Worm (Caenorhabditis elegans) whole organism, late embryonic: ENCODE results near the gene kel-1.

Experiments used
- C08G9.2 ChIP-seq: sonication (generic microtip); optimal IDR thresholded peaks from 2 replicates; lab custom pipeline; 2016; ENCODE audit warnings: mild to moderate bottlenecking, missing genetic modification characterization, moderate library complexity, missing compliant biosample characterization
- F13H6.1 ChIP-seq: sonication (generic microtip); optimal IDR thresholded peaks from 2 replicates; lab custom pipeline; 2016; ENCODE audit warnings: missing genetic modification characterization, missing compliant biosample characterization
- Y22D7AL.16 ChIP-seq: sonication (generic microtip); optimal IDR thresholded peaks from 2 replicates; lab custom pipeline; 2016; ENCODE audit warnings: missing genetic modification characterization, missing compliant biosample characterization
- ceh-14 ChIP-seq: sonication (generic microtip); optimal IDR thresholded peaks from 2 replicates; lab custom pipeline; 2016; ENCODE audit warnings: missing genotype, missing genetic modification characterization, missing compliant biosample characterization
- ceh-22 ChIP-seq: sonication (generic microtip); optimal IDR thresholded peaks from 2 replicates; lab custom pipeline; 2017; ENCODE audit warnings: missing biosample characterization, missing genetic modification characterization
- ceh-30 ChIP-seq: fragments of 150-350 bp; optimal IDR thresholded peaks from 2 replicates; lab custom pipeline; 2014; ENCODE audit warnings: missing biosample characterization, missing genetic modification characterization
- ceh-45 ChIP-seq: fragments of 200-800 bp; sonication (Bioruptor generic); IDR thresholded peaks from 2 replicates; pipeline ENCODE4 v1.3.6; 2022; ENCODE audit warnings: missing genetic modification reagents, missing genetic modification characterization, missing compliant biosample characterization
- ceh-48 ChIP-seq: sonication (generic microtip); optimal IDR thresholded peaks from 2 replicates; lab custom pipeline; 2016; ENCODE audit warnings: missing genetic modification characterization, inconsistent platforms, missing compliant biosample characterization
- ceh-9 ChIP-seq: sonication (generic microtip); optimal IDR thresholded peaks from 2 replicates; lab custom pipeline; 2016; ENCODE audit warnings: mild to moderate bottlenecking, missing genetic modification characterization, inconsistent platforms, missing compliant biosample characterization
- che-1 ChIP-seq: sonication (generic microtip); optimal IDR thresholded peaks from 2 replicates; lab custom pipeline; 2016; ENCODE audit warnings: mild to moderate bottlenecking, missing genetic modification characterization, missing compliant biosample characterization
- dmd-4 ChIP-seq: sonication (generic microtip); optimal IDR thresholded peaks from 2 replicates; lab custom pipeline; 2016; ENCODE audit warnings: borderline replicate concordance, missing genetic modification characterization, missing compliant biosample characterization
- elt-2 ChIP-seq: sonication (generic microtip); optimal IDR thresholded peaks from 2 replicates; lab custom pipeline; 2016; ENCODE audit warnings: missing genetic modification reagents, missing genetic modification characterization, missing compliant biosample characterization
- ets-4 ChIP-seq: sonication (generic microtip); optimal IDR thresholded peaks from 2 replicates; lab custom pipeline; 2016; ENCODE audit warnings: missing genetic modification characterization, missing compliant biosample characterization
- eyg-1 ChIP-seq: sonication (generic microtip); optimal IDR thresholded peaks from 2 replicates; lab custom pipeline; 2016; ENCODE audit warnings: missing genotype, missing genetic modification characterization, missing compliant biosample characterization
- fax-1 ChIP-seq: sonication (generic microtip); optimal IDR thresholded peaks from 2 replicates; lab custom pipeline; 2016; ENCODE audit warnings: missing genotype, missing genetic modification characterization, missing compliant biosample characterization
- fkh-10 ChIP-seq: fragments of 150-350 bp; optimal IDR thresholded peaks from 2 replicates; lab custom pipeline; 2014; ENCODE audit warnings: missing biosample characterization, missing genetic modification reagents, missing genetic modification characterization
- fkh-6 ChIP-seq: sonication (generic microtip); optimal IDR thresholded peaks from 2 replicates; lab custom pipeline; 2016; ENCODE audit warnings: missing genetic modification characterization, missing compliant biosample characterization
- hlh-6 ChIP-seq: sonication (generic microtip); optimal IDR thresholded peaks from 2 replicates; lab custom pipeline; 2016; ENCODE audit warnings: missing genotype, missing genetic modification characterization, missing compliant biosample characterization
- hlh-8 ChIP-seq: sonication (generic microtip); optimal IDR thresholded peaks from 2 replicates; lab custom pipeline; 2016; ENCODE audit warnings: missing genotype, missing genetic modification characterization, missing compliant biosample characterization
- lim-6 ChIP-seq: sonication (generic microtip); optimal IDR thresholded peaks from 2 replicates; lab custom pipeline; 2016; ENCODE audit warnings: missing genetic modification characterization, missing compliant biosample characterization
- mec-3 ChIP-seq: sonication (generic microtip); optimal IDR thresholded peaks from 2 replicates; lab custom pipeline; 2016; ENCODE audit warnings: borderline replicate concordance, missing genetic modification characterization, missing compliant biosample characterization
- nfya-1 ChIP-seq: sonication (generic microtip); optimal IDR thresholded peaks from 2 replicates; lab custom pipeline; 2017; ENCODE audit warnings: missing genetic modification characterization, mild to moderate bottlenecking, missing compliant biosample characterization, antibody characterized with exemption, moderate library complexity
- nhr-232 ChIP-seq: sonication (generic microtip); optimal IDR thresholded peaks from 2 replicates; lab custom pipeline; 2016; ENCODE audit warnings: missing genetic modification characterization, missing compliant biosample characterization
- npax-4 ChIP-seq: sonication (generic microtip); optimal IDR thresholded peaks from 2 replicates; lab custom pipeline; 2016; ENCODE audit warnings: missing genetic modification characterization, missing compliant biosample characterization
- odd-2 ChIP-seq: sonication (generic microtip); optimal IDR thresholded peaks from 2 replicates; lab custom pipeline; 2017; ENCODE audit warnings: antibody characterized with exemption, mild to moderate bottlenecking, missing genetic modification characterization, missing compliant biosample characterization
- pat-9 ChIP-seq: fragments of 200-800 bp; sonication (Bioruptor generic); optimal IDR thresholded peaks from 2 replicates; lab custom pipeline; 2018; ENCODE audit warnings: mild to moderate bottlenecking, missing genetic modification characterization, moderate library complexity, missing compliant biosample characterization
- pax-1 ChIP-seq: fragments of 150-350 bp; optimal IDR thresholded peaks from 2 replicates; lab custom pipeline; 2014; ENCODE audit warnings: missing biosample characterization, missing genetic modification characterization
- pha-2 ChIP-seq: sonication (generic microtip); optimal IDR thresholded peaks from 2 replicates; lab custom pipeline; 2017; ENCODE audit warnings: mild to moderate bottlenecking, missing genetic modification characterization, missing compliant biosample characterization
- pha-4 ChIP-seq: fragments of 150-350 bp; optimal IDR thresholded peaks from 2 replicates; lab custom pipeline; 2018; ENCODE audit warnings: missing biosample characterization, missing genetic modification reagents, missing genetic modification characterization
- pqm-1 ChIP-seq: sonication (generic microtip); optimal IDR thresholded peaks from 2 replicates; lab custom pipeline; 2016; ENCODE audit warnings: missing genetic modification characterization, missing compliant biosample characterization
- pros-1 ChIP-seq: fragments of 150-350 bp; optimal IDR thresholded peaks from 2 replicates; lab custom pipeline; 2014; ENCODE audit warnings: missing biosample characterization, missing genetic modification reagents, missing genetic modification characterization
- sox-4 ChIP-seq: sonication (generic microtip); optimal IDR thresholded peaks from 2 replicates; lab custom pipeline; 2017; ENCODE audit warnings: mild to moderate bottlenecking, missing genetic modification characterization, inconsistent platforms, missing compliant biosample characterization
- tbx-2 ChIP-seq: sonication (generic microtip); optimal IDR thresholded peaks from 2 replicates; lab custom pipeline; 2016; ENCODE audit warnings: missing genetic modification characterization, missing compliant biosample characterization
- tbx-7 ChIP-seq: sonication (generic microtip); optimal IDR thresholded peaks from 2 replicates; lab custom pipeline; 2016; ENCODE audit warnings: missing genotype, missing genetic modification characterization, missing compliant biosample characterization
- ttx-3 ChIP-seq: sonication (generic microtip); optimal IDR thresholded peaks from 2 replicates; lab custom pipeline; 2016; ENCODE audit warnings: missing genetic modification reagents, missing genetic modification characterization, missing compliant biosample characterization
- unc-42 ChIP-seq: sonication (generic microtip); optimal IDR thresholded peaks from 2 replicates; lab custom pipeline; 2016; ENCODE audit warnings: missing genotype, missing genetic modification characterization, missing compliant biosample characterization
- unc-55 ChIP-seq: sonication (generic microtip); optimal IDR thresholded peaks from 2 replicates; lab custom pipeline; 2017; ENCODE audit warnings: missing biosample characterization, missing genetic modification reagents, missing genetic modification characterization
- zip-5 ChIP-seq: sonication (generic microtip); optimal IDR thresholded peaks from 2 replicates; lab custom pipeline; 2016; ENCODE audit warnings: missing genetic modification characterization, missing compliant biosample characterization
- ztf-16 ChIP-seq: sonication (generic microtip); optimal IDR thresholded peaks from 2 replicates; lab custom pipeline; 2017; ENCODE audit warnings: missing genetic modification characterization, missing compliant biosample characterization

The kel-1 gene

ce11 chrII:11731174-11731724 lies 42.5 kb downstream of the kel-1 start:
- TF ChIP-seq elt-2 (tag; lab: Kevin White, UChicago) (peak; percentile 62), dmd-4 (tag; lab: Kevin White, UChicago) (no peak), ceh-45 (GFP tag; lab: Robert Waterston, UW) (no peak)

ce11 chrII:11732513-11732912 lies 43.8 kb downstream of the kel-1 start, which contains the start of gene F13D12.8:
Gene F13D12.8, minus strand, starts transcription at chrII:11732594.
- no peak for TF ChIP-seq ceh-48 (tag; lab: Kevin White, UChicago)
- TF ChIP-seq mec-3: no peak
- TF ChIP-seq lim-6: no peak
- TF ChIP-seq zip-5: no peak
- no peak for TF ChIP-seq pax-1 (tag; lab: Kevin White, UChicago)
- TF ChIP-seq tbx-7 (tag; lab: Kevin White, UChicago): no peak
- no peak for TF ChIP-seq ttx-3 (tag; lab: Kevin White, UChicago)
- TF ChIP-seq pros-1 (tag; lab: Kevin White, UChicago): no peak

DNA sequence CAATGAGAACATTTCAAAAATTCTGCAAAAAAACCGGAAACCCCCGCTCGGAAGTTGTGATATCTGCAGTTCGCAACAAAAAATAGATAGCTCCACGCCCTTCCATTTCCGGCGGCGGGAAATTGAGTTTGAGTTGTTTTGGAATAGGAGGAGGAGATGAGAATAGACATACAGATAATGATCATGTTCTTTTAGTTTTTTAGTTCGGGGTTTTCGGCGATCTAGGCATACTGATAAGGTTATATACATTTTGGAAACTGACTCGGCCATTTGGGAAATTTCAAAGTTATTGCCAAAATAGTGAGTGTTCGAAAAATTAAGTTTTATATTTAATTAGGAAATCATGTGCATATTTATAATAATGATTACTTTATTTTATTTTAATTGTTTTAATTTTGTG lies 45.1 kb downstream of the kel-1 start:
- TF ChIP-seq nhr-232 (tag; lab: Kevin White, UChicago) (no peak), unc-42 (tag; lab: Kevin White, UChicago) (no peak), ztf-16 (tag; lab: Kevin White, UChicago) (no peak), npax-4 (tag; lab: Kevin White, UChicago) (no peak), pqm-1 (tag; lab: Kevin White, UChicago) (no peak), sox-4 (no peak), tbx-2 (tag; lab: Kevin White, UChicago) (no peak), dmd-4 (tag; lab: Kevin White, UChicago) (no peak), hlh-8 (no peak), lim-6 (no peak), elt-2 (tag; lab: Kevin White, UChicago) (no peak), Y22D7AL.16 (tag; lab: Kevin White, UChicago) (no peak), fkh-6 (tag; lab: Kevin White, UChicago) (no peak), nfya-1 (tag; lab: Kevin White, UChicago) (no peak), ceh-48 (tag; lab: Kevin White, UChicago) (no peak), pat-9 (tag; lab: Kevin White, UChicago) (no peak), ceh-22 (tag; lab: Kevin White, UChicago) (no peak), fkh-10 (no peak), che-1 (tag; lab: Kevin White, UChicago) (no peak), ceh-9 (tag; lab: Kevin White, UChicago) (no peak)

ce11 chrII:11737347-11737746 lies 48.6 kb downstream of the kel-1 start:
- TF ChIP-seq odd-2 (tag; lab: Kevin White, UChicago) (no peak), unc-55 (peak; percentile 68)
- TF ChIP-seq, all 69 proteins: peak for 1

- TF ChIP-seq F13H6.1 (tag; lab: Kevin White, UChicago) (no peak), ets-4 (tag; lab: Kevin White, UChicago) (no peak), elt-2 (tag; lab: Kevin White, UChicago) (peak; percentile 74)
Observed at ce11 chrII:11739199-11739598, 50.5 kb downstream of the kel-1 start, which contains the start of gene ctsa-1.2. Gene ctsa-1.2, plus strand, starts transcription at chrII:11739358.

- TF ChIP-seq tbx-2 (tag; lab: Kevin White, UChicago): no peak
- TF ChIP-seq eyg-1 (tag; lab: Kevin White, UChicago): no peak
- TF ChIP-seq pros-1 (tag; lab: Kevin White, UChicago): no peak
- no peak for TF ChIP-seq C08G9.2
- TF ChIP-seq che-1 (tag; lab: Kevin White, UChicago): no peak
- no peak for TF ChIP-seq Y22D7AL.16 (tag; lab: Kevin White, UChicago)
- TF ChIP-seq sox-4: no peak
- TF ChIP-seq ceh-30: no peak
- no peak for TF ChIP-seq fkh-10
- TF ChIP-seq pha-2 (tag; lab: Kevin White, UChicago): no peak
- TF ChIP-seq nfya-1 (tag; lab: Kevin White, UChicago): no peak
- TF ChIP-seq unc-55: no peak
- no peak for TF ChIP-seq hlh-6 (tag; lab: Kevin White, UChicago)
- no peak for TF ChIP-seq ceh-14 (tag; lab: Kevin White, UChicago)
- TF ChIP-seq fax-1: no peak
- TF ChIP-seq pha-4: no peak
- TF ChIP-seq, all 69 proteins: peak for 0
Observed at ce11 chrII:11742320-11742719, 53.6 kb downstream of the kel-1 start.
